Worm (Caenorhabditis elegans): ENCODE measurements around the gene C50E3.11.

C50E3.11 gene

DNA sequence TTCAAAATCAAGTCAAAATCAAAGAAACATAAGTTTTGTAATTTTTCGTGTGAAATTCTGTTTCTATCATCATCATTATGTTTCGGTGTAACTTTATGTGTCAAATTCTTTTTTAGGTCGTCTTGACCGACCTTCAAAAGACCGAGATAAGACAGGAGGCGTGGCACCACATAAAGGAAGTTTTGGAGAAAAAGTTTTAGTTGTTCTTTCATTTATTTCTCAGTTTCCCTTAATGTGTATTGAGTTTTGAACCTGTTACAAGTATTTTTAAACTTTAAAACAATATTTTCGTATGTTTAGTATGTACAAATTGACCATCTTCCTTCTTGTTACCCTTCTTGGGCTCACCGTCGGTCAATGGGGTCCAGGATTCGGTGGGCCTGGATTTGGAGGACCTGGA lies 21.4 kb upstream of the C50E3.11 start, which contains the start of gene grsp-4:
Gene grsp-4, plus strand, starts transcription at position 301 of the 400 bp plus-strand sequence.
- no peak for TF ChIP-seq gmeb-1 (tag; optimal IDR thresholded peaks at IDR 0.05)
- TF ChIP-seq nhr-21 (tag; optimal IDR thresholded peaks at IDR 0.05): no peak
- no peak for TF ChIP-seq dmd-4 (tag; optimal IDR thresholded peaks at IDR 0.05)
- TF ChIP-seq zag-1 (tag; optimal IDR thresholded peaks at IDR 0.05): no peak
- TF ChIP-seq lin-39 (tag; optimal IDR thresholded peaks at IDR 0.05): no peak
- no peak for TF ChIP-seq egl-27 (tag; optimal IDR thresholded peaks at IDR 0.05)
- no peak for TF ChIP-seq mab-5 (tag; optimal IDR thresholded peaks at IDR 0.05)
- TF ChIP-seq sem-4 (tag; optimal IDR thresholded peaks at IDR 0.05): no peak
- TF ChIP-seq nhr-12 (tag; optimal IDR thresholded peaks at IDR 0.05): no peak
- no peak for TF ChIP-seq nhr-77 (tag; optimal IDR thresholded peaks at IDR 0.05)
- TF ChIP-seq nhr-23 (tag; optimal IDR thresholded peaks at IDR 0.05): no peak
- no peak for TF ChIP-seq fos-1 (tag; optimal IDR thresholded peaks at IDR 0.05)
- no peak for TF ChIP-seq mbf-1 (tag; optimal IDR thresholded peaks at IDR 0.05)
- TF ChIP-seq crh-2 (tag; optimal IDR thresholded peaks at IDR 0.05): no peak
- no peak for TF ChIP-seq aly-2 (tag; optimal IDR thresholded peaks at IDR 0.05)
- TF ChIP-seq unc-55 (GFP tag; optimal IDR thresholded peaks at IDR 0.05): no peak
- no peak for TF ChIP-seq unc-62 (GFP tag; optimal IDR thresholded peaks at IDR 0.05)
- TF ChIP-seq peb-1 (tag; optimal IDR thresholded peaks at IDR 0.05): no peak
- no peak for TF ChIP-seq ztf-4 (tag; optimal IDR thresholded peaks at IDR 0.05)

DNA sequence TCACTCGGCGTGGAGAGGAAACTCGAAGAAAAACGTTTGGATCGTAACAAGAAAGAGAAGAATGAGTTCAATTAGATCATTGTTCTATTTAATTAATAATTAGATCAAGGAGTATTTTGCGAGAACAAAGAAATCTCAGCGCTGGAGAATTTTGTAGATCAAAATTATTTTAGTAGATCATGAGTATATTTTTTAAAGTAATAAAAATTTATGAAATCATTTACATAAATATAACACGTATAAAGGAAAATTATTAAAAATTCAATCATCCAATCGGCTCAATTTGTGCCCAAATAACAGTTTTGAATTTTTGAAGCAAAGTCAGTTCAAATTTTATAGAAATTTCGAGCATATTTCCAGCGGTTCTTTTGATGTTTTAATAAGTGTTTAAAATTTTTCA lies 20.9 kb upstream of the C50E3.11 start, which contains the start of gene C50E3.13:
Gene C50E3.13, minus strand, starts transcription at position 101 of the 400 bp plus-strand sequence.
- TF ChIP-seq sma-9 (GFP tag; optimal IDR thresholded peaks at IDR 0.05) (no peak), sma-9 (tag; optimal IDR thresholded peaks at IDR 0.05) (no peak), elt-1 (tag; optimal IDR thresholded peaks at IDR 0.05) (no peak), lsy-2 (tag; optimal IDR thresholded peaks at IDR 0.05) (no peak), unc-55 (GFP tag; optimal IDR thresholded peaks at IDR 0.05) (no peak), elt-3 (tag; optimal IDR thresholded peaks at IDR 0.05) (no peak), nhr-6 (tag; optimal IDR thresholded peaks at IDR 0.05) (no peak), ceh-16 (tag; optimal IDR thresholded peaks at IDR 0.05) (no peak), unc-39 (tag; optimal IDR thresholded peaks at IDR 0.05) (no peak)

DNA sequence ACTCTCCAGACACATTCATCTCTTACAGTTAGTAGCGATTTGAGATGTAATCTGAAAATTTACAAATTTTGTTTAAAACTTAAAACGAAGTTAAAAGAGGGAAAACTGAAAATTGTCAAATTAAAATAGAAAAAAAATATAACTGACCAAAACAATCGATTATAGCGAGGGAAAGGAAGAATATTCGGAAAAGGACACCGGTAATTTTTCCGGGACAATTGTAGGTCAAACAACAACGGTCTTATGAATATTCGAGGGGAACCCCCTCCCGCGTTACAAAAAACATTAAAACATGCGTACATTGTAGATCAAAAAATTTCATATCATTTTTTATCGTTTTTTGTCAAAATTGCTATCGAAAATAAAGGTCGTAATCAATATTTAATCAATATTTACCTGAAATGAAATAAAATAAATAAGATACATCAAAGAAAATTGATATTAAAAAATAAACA lies 18.8 kb upstream of the C50E3.11 start, which contains the start of gene C50E3.12:
Gene C50E3.12, minus strand, starts transcription at position 51 of the 455 bp plus-strand sequence.
- no peak for TF ChIP-seq C34F6.9 (tag; optimal IDR thresholded peaks at IDR 0.05)
- TF ChIP-seq elt-1 (tag; optimal IDR thresholded peaks at IDR 0.05): no peak
- TF ChIP-seq nhr-21 (tag; optimal IDR thresholded peaks at IDR 0.05): no peak
- no peak for TF ChIP-seq nhr-12 (tag; optimal IDR thresholded peaks at IDR 0.05)
- no peak for TF ChIP-seq fos-1 (tag; optimal IDR thresholded peaks at IDR 0.05)
- no peak for TF ChIP-seq nhr-77 (tag; optimal IDR thresholded peaks at IDR 0.05)
- TF ChIP-seq nhr-237 (tag; optimal IDR thresholded peaks at IDR 0.05): no peak

DNA sequence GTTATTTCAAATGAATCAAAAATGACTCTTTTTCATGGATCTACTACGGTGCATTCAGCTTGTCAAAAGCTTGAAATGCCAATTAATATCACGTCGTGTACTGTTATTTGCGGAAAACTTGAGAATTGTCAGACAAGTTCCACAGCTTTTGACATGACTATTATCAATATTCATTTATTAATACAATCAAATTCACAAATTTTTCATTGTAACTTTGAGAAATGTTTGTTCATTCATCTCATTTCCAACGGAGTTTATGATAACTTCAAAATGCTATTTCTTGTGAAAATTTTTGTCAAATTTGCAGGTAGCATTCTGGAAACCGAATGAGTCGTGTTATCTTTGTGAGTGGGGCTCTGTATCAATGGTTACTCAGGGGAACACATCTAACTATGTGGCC lies 14.8 kb upstream of the C50E3.11 start, which contains the start of gene C50E3.15:
Gene C50E3.15, plus strand, starts transcription at position 301 of the 400 bp plus-strand sequence.
- no peak for TF ChIP-seq alr-1 (tag; optimal IDR thresholded peaks at IDR 0.05)
- no peak for TF ChIP-seq mdl-1 (tag; optimal IDR thresholded peaks at IDR 0.05)
- TF ChIP-seq gmeb-1 (tag; optimal IDR thresholded peaks at IDR 0.05): no peak
- no peak for TF ChIP-seq ztf-11 (tag; optimal IDR thresholded peaks at IDR 0.05)
- TF ChIP-seq R02D3.7 (tag; optimal IDR thresholded peaks at IDR 0.05): no peak
- TF ChIP-seq mbf-1 (tag; optimal IDR thresholded peaks at IDR 0.05): no peak
- no peak for TF ChIP-seq nhr-25 (tag; optimal IDR thresholded peaks at IDR 0.05)
- no peak for TF ChIP-seq nhr-129 (tag; optimal IDR thresholded peaks at IDR 0.05)
- TF ChIP-seq unc-39 (tag; optimal IDR thresholded peaks at IDR 0.05): no peak
- TF ChIP-seq sem-4 (tag; optimal IDR thresholded peaks at IDR 0.05): no peak
- TF ChIP-seq ZK546.5 (tag; optimal IDR thresholded peaks at IDR 0.05): no peak
- TF ChIP-seq fos-1 (tag; optimal IDR thresholded peaks at IDR 0.05): no peak
- TF ChIP-seq mab-5 (tag; optimal IDR thresholded peaks at IDR 0.05): no peak
- TF ChIP-seq sma-3 (GFP tag; optimal IDR thresholded peaks at IDR 0.05): no peak

DNA sequence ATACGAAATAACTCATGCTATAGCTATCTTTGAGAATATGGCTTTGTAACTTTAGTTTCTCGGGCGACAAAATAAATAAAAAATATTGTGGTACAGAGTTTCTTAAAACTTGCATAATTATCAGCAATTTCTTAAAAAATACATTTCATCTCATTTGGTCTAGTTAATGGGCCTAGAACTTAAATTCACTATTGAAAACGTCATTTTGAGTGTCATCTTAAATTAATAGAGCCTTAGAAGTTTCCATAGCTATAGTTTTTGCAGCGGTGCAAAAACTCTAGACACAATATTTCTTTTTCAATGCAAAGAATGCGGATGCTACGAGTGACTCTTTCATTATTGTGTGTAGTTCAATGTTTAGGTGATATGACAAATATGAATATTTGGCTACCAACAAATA lies 8.8 kb upstream of the C50E3.11 start, which contains the start of gene clec-215:
Gene clec-215, plus strand, starts transcription at position 301 of the 400 bp plus-strand sequence.
- no peak for TF ChIP-seq peb-1 (tag; optimal IDR thresholded peaks at IDR 0.05)
- no peak for TF ChIP-seq unc-39 (tag; optimal IDR thresholded peaks at IDR 0.05)
- TF ChIP-seq sem-4 (tag; optimal IDR thresholded peaks at IDR 0.05): no peak
- TF ChIP-seq sma-9 (GFP tag; optimal IDR thresholded peaks at IDR 0.05): no peak
- no peak for TF ChIP-seq sma-9 (tag; optimal IDR thresholded peaks at IDR 0.05)
- TF ChIP-seq crh-2 (tag; optimal IDR thresholded peaks at IDR 0.05): no peak
- no peak for TF ChIP-seq nhr-129 (tag; optimal IDR thresholded peaks at IDR 0.05)
- no peak for TF ChIP-seq mab-5 (tag; optimal IDR thresholded peaks at IDR 0.05)
- no peak for TF ChIP-seq dmd-4 (tag; optimal IDR thresholded peaks at IDR 0.05)
- TF ChIP-seq nhr-237 (tag; optimal IDR thresholded peaks at IDR 0.05): no peak
- TF ChIP-seq lin-13 (GFP tag; optimal IDR thresholded peaks at IDR 0.05): no peak
- no peak for TF ChIP-seq lin-11 (tag; optimal IDR thresholded peaks at IDR 0.05)
- TF ChIP-seq R02D3.7 (tag; optimal IDR thresholded peaks at IDR 0.05): no peak
- no peak for TF ChIP-seq nhr-23 (tag; optimal IDR thresholded peaks at IDR 0.05)
- TF ChIP-seq alr-1 (tag; optimal IDR thresholded peaks at IDR 0.05): no peak
- no peak for TF ChIP-seq ZK546.5 (tag; optimal IDR thresholded peaks at IDR 0.05)
- TF ChIP-seq snpc-4 (tag; optimal IDR thresholded peaks at IDR 0.05): no peak
- TF ChIP-seq nhr-11 (tag; optimal IDR thresholded peaks at IDR 0.05): no peak
